Worm (Caenorhabditis elegans) whole organism, late embryonic: ENCODE data around the gene F35H8.1.

Source experiments
- C08G9.2 ChIP-seq: sonication (generic microtip); optimal IDR thresholded peaks from 2 replicates; lab custom pipeline; 2016; ENCODE audit warnings: mild to moderate bottlenecking, missing genetic modification characterization, moderate library complexity, missing compliant biosample characterization
- C38D4.7 ChIP-seq: fragments of 200-800 bp; sonication (Bioruptor generic); optimal IDR thresholded peaks from 2 replicates; lab custom pipeline; 2018; ENCODE audit warnings: mild to moderate bottlenecking, missing genetic modification characterization, moderate library complexity, missing compliant biosample characterization
- F13H6.1 ChIP-seq: sonication (generic microtip); optimal IDR thresholded peaks from 2 replicates; lab custom pipeline; 2016; ENCODE audit warnings: missing genetic modification characterization, missing compliant biosample characterization
- K02D7.2 ChIP-seq: sonication (generic microtip); optimal IDR thresholded peaks from 2 replicates; lab custom pipeline; 2017; ENCODE audit warnings: mild to moderate bottlenecking, missing genetic modification characterization, missing compliant biosample characterization
- T23F11.4 ChIP-seq: fragments of 200-800 bp; sonication (Bioruptor generic); optimal IDR thresholded peaks from 2 replicates; lab custom pipeline; 2018; ENCODE audit warnings: mild to moderate bottlenecking, missing genetic modification characterization, missing compliant biosample characterization
- ama-1 ChIP-seq: fragments of 150-350 bp; optimal IDR thresholded peaks from 2 replicates; lab custom pipeline; 2014
- ceh-14 ChIP-seq: sonication (generic microtip); optimal IDR thresholded peaks from 2 replicates; lab custom pipeline; 2016; ENCODE audit warnings: missing genotype, missing genetic modification characterization, missing compliant biosample characterization
- ceh-18 ChIP-seq: sonication (generic microtip); optimal IDR thresholded peaks from 2 replicates; lab custom pipeline; 2016; ENCODE audit warnings: missing genetic modification characterization, missing compliant biosample characterization
- ceh-19 ChIP-seq: fragments of 200-800 bp; sonication (Bioruptor generic); optimal IDR thresholded peaks from 2 replicates; lab custom pipeline; 2018; ENCODE audit warnings: mild to moderate bottlenecking, missing genetic modification characterization, missing compliant biosample characterization
- ceh-24 ChIP-seq: sonication (generic microtip); optimal IDR thresholded peaks from 2 replicates; lab custom pipeline; 2016; ENCODE audit warnings: mild to moderate bottlenecking, missing genetic modification characterization, missing compliant biosample characterization
- ceh-30 ChIP-seq: fragments of 150-350 bp; optimal IDR thresholded peaks from 2 replicates; lab custom pipeline; 2014; ENCODE audit warnings: missing biosample characterization, missing genetic modification characterization
- ceh-31 ChIP-seq: sonication (generic microtip); optimal IDR thresholded peaks from 2 replicates; lab custom pipeline; 2016; ENCODE audit warnings: missing genetic modification characterization, missing compliant biosample characterization
- ceh-34 ChIP-seq: sonication (generic microtip); optimal IDR thresholded peaks from 2 replicates; lab custom pipeline; 2016; ENCODE audit warnings: mild to moderate bottlenecking, missing genetic modification characterization, missing compliant biosample characterization
- ceh-45 ChIP-seq: fragments of 200-800 bp; sonication (Bioruptor generic); IDR thresholded peaks from 2 replicates; pipeline ENCODE4 v1.3.6; 2022; ENCODE audit warnings: missing genetic modification reagents, missing genetic modification characterization, missing compliant biosample characterization
- ceh-48 ChIP-seq: sonication (generic microtip); optimal IDR thresholded peaks from 2 replicates; lab custom pipeline; 2016; ENCODE audit warnings: missing genetic modification characterization, inconsistent platforms, missing compliant biosample characterization
- che-1 ChIP-seq: sonication (generic microtip); optimal IDR thresholded peaks from 2 replicates; lab custom pipeline; 2016; ENCODE audit warnings: mild to moderate bottlenecking, missing genetic modification characterization, missing compliant biosample characterization
- dve-1 ChIP-seq: sonication (generic microtip); optimal IDR thresholded peaks from 2 replicates; lab custom pipeline; 2017; ENCODE audit warnings: antibody characterized with exemption, mild to moderate bottlenecking, missing genetic modification characterization, missing compliant biosample characterization
- elt-2 ChIP-seq: sonication (generic microtip); optimal IDR thresholded peaks from 2 replicates; lab custom pipeline; 2016; ENCODE audit warnings: missing genetic modification reagents, missing genetic modification characterization, missing compliant biosample characterization
- elt-4 ChIP-seq: sonication (generic microtip); optimal IDR thresholded peaks from 2 replicates; lab custom pipeline; 2016; ENCODE audit warnings: missing genetic modification characterization, missing compliant biosample characterization
- eyg-1 ChIP-seq: sonication (generic microtip); optimal IDR thresholded peaks from 2 replicates; lab custom pipeline; 2016; ENCODE audit warnings: missing genotype, missing genetic modification characterization, missing compliant biosample characterization
- fkh-10 ChIP-seq: fragments of 150-350 bp; optimal IDR thresholded peaks from 2 replicates; lab custom pipeline; 2014; ENCODE audit warnings: missing biosample characterization, missing genetic modification reagents, missing genetic modification characterization
- fkh-6 ChIP-seq: sonication (generic microtip); optimal IDR thresholded peaks from 2 replicates; lab custom pipeline; 2016; ENCODE audit warnings: missing genetic modification characterization, missing compliant biosample characterization
- gmeb-2 ChIP-seq: sonication (generic microtip); optimal IDR thresholded peaks from 2 replicates; lab custom pipeline; 2016; ENCODE audit warnings: missing genetic modification characterization, inconsistent platforms, missing compliant biosample characterization
- hlh-13 ChIP-seq: fragments of 200-800 bp; sonication (Bioruptor generic); optimal IDR thresholded peaks from 2 replicates; lab custom pipeline; 2018; ENCODE audit warnings: mild to moderate bottlenecking, missing genetic modification characterization, missing compliant biosample characterization
- hlh-30 ChIP-seq: sonication (generic microtip); optimal IDR thresholded peaks from 2 replicates; lab custom pipeline; 2017; ENCODE audit warnings: antibody characterized with exemption, missing genetic modification characterization, missing compliant biosample characterization; ENCODE audit not compliant: insufficient read depth
- hlh-6 ChIP-seq: sonication (generic microtip); optimal IDR thresholded peaks from 2 replicates; lab custom pipeline; 2016; ENCODE audit warnings: missing genotype, missing genetic modification characterization, missing compliant biosample characterization
- lin-11 ChIP-seq: fragments of 200-800 bp; sonication (Bioruptor generic); optimal IDR thresholded peaks from 2 replicates; lab custom pipeline; 2018; ENCODE audit warnings: mild to moderate bottlenecking, missing genetic modification characterization, missing compliant biosample characterization
- madf-2 ChIP-seq: sonication (generic microtip); optimal IDR thresholded peaks from 2 replicates; lab custom pipeline; 2017; ENCODE audit warnings: missing genetic modification characterization, missing compliant biosample characterization
- mec-3 ChIP-seq: sonication (generic microtip); optimal IDR thresholded peaks from 2 replicates; lab custom pipeline; 2016; ENCODE audit warnings: borderline replicate concordance, missing genetic modification characterization, missing compliant biosample characterization
- nfya-1 ChIP-seq: sonication (generic microtip); optimal IDR thresholded peaks from 2 replicates; lab custom pipeline; 2017; ENCODE audit warnings: missing genetic modification characterization, mild to moderate bottlenecking, missing compliant biosample characterization, antibody characterized with exemption, moderate library complexity
- nhr-11 ChIP-seq: fragments of 150-350 bp; optimal IDR thresholded peaks from 2 replicates; lab custom pipeline; 2014; ENCODE audit warnings: missing biosample characterization, missing genetic modification characterization
- nhr-232 ChIP-seq: sonication (generic microtip); optimal IDR thresholded peaks from 2 replicates; lab custom pipeline; 2016; ENCODE audit warnings: missing genetic modification characterization, missing compliant biosample characterization
- npax-4 ChIP-seq: sonication (generic microtip); optimal IDR thresholded peaks from 2 replicates; lab custom pipeline; 2016; ENCODE audit warnings: missing genetic modification characterization, missing compliant biosample characterization
- odd-2 ChIP-seq: sonication (generic microtip); optimal IDR thresholded peaks from 2 replicates; lab custom pipeline; 2017; ENCODE audit warnings: antibody characterized with exemption, mild to moderate bottlenecking, missing genetic modification characterization, missing compliant biosample characterization
- pag-3 ChIP-seq: sonication (generic microtip); optimal IDR thresholded peaks from 2 replicates; lab custom pipeline; 2016; ENCODE audit warnings: missing compliant biosample characterization, missing genetic modification characterization, borderline replicate concordance
- pha-2 ChIP-seq: sonication (generic microtip); optimal IDR thresholded peaks from 2 replicates; lab custom pipeline; 2017; ENCODE audit warnings: mild to moderate bottlenecking, missing genetic modification characterization, missing compliant biosample characterization
- pqm-1 ChIP-seq: sonication (generic microtip); optimal IDR thresholded peaks from 2 replicates; lab custom pipeline; 2016; ENCODE audit warnings: missing genetic modification characterization, missing compliant biosample characterization
- pros-1 ChIP-seq: fragments of 150-350 bp; optimal IDR thresholded peaks from 2 replicates; lab custom pipeline; 2014; ENCODE audit warnings: missing biosample characterization, missing genetic modification reagents, missing genetic modification characterization
- ref-2 ChIP-seq: sonication (generic microtip); optimal IDR thresholded peaks from 2 replicates; lab custom pipeline; 2016; ENCODE audit warnings: missing genetic modification characterization, missing compliant biosample characterization
- rnt-1 ChIP-seq: sonication (generic microtip); optimal IDR thresholded peaks from 2 replicates; lab custom pipeline; 2016; ENCODE audit warnings: missing genetic modification characterization, missing compliant biosample characterization
- sdc-2 ChIP-seq: sonication (generic microtip); optimal IDR thresholded peaks from 2 replicates; lab custom pipeline; 2016; ENCODE audit warnings: missing genotype, missing genetic modification characterization, missing compliant biosample characterization
- sox-4 ChIP-seq: sonication (generic microtip); optimal IDR thresholded peaks from 2 replicates; lab custom pipeline; 2017; ENCODE audit warnings: mild to moderate bottlenecking, missing genetic modification characterization, inconsistent platforms, missing compliant biosample characterization
- syd-9 ChIP-seq: sonication (generic microtip); optimal IDR thresholded peaks from 2 replicates; lab custom pipeline; 2016; ENCODE audit warnings: mild to moderate bottlenecking, missing genetic modification characterization, moderate library complexity, missing compliant biosample characterization
- tbx-2 ChIP-seq: sonication (generic microtip); optimal IDR thresholded peaks from 2 replicates; lab custom pipeline; 2016; ENCODE audit warnings: missing genetic modification characterization, missing compliant biosample characterization
- ttx-3 ChIP-seq: sonication (generic microtip); optimal IDR thresholded peaks from 2 replicates; lab custom pipeline; 2016; ENCODE audit warnings: missing genetic modification reagents, missing genetic modification characterization, missing compliant biosample characterization
- unc-55 ChIP-seq: sonication (generic microtip); optimal IDR thresholded peaks from 2 replicates; lab custom pipeline; 2017; ENCODE audit warnings: missing biosample characterization, missing genetic modification reagents, missing genetic modification characterization
- zip-5 ChIP-seq: sonication (generic microtip); optimal IDR thresholded peaks from 2 replicates; lab custom pipeline; 2016; ENCODE audit warnings: missing genetic modification characterization, missing compliant biosample characterization
- ztf-16 ChIP-seq: sonication (generic microtip); optimal IDR thresholded peaks from 2 replicates; lab custom pipeline; 2017; ENCODE audit warnings: missing genetic modification characterization, missing compliant biosample characterization

F35H8.1 gene

DNA sequence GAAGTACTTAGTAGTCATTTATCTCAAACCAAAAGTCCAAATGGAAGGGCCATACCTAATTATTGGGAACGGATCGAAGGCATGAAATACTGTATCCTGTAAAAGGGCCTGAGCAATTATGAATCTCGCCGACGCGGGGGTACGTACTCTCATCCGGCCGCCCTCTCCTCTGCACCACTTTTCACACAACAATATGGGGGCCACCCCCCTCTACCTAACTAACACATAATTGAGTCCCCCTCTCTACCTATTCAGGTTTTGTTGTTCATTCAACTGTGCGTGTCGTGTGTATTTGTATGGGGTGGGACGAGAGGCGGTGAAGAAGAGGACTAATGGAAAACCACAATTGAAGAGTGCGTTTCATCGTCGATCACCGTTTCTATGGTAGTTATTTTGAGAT, 21.3 kb upstream of the F35H8.1 start (continued):
- TF ChIP-seq rnt-1 (tag; lab: Kevin White, UChicago) (no peak), pqm-1 (no peak), elt-2 (tag; lab: Kevin White, UChicago) (no peak)
- TF ChIP-seq, all 69 proteins: peak for 6

DNA sequence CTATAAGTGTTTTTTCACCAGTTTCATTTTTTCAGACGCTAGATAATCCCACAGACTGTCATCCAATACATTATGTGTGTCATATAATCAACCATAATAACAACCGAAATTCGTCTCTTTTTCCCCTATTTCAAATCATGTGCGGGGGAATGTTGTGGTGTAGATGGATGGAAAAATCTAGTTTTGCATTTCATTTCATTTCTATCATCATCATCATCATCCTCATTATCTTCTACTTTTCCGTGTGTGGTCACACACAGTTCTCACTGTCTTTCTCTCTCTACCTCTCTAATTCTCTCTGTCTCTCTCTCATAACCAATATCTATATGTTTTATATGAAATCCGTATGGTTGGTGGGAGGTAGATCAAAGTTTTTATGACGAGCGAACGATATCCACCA, 20.3 kb upstream of the F35H8.1 start:
- TF ChIP-seq nhr-232 (no peak), ttx-3 (tag; lab: Kevin White, UChicago) (no peak), ceh-30 (tag; lab: Kevin White, UChicago) (no peak), hlh-30 (no peak), ceh-14 (tag; lab: Kevin White, UChicago) (no peak), nfya-1 (tag; lab: Kevin White, UChicago) (peak; percentile 20), ceh-31 (peak; percentile 7), ztf-16 (tag; lab: Kevin White, UChicago) (no peak), nhr-11 (tag; lab: Kevin White, UChicago) (no peak), mec-3 (tag; lab: Kevin White, UChicago) (no peak), madf-2 (tag; lab: Kevin White, UChicago) (no peak), hlh-6 (tag; lab: Kevin White, UChicago) (no peak), ceh-34 (tag; lab: Kevin White, UChicago) (no peak), pag-3 (tag; lab: Kevin White, UChicago) (no peak), ceh-24 (tag; lab: Kevin White, UChicago) (no peak), rnt-1 (tag; lab: Kevin White, UChicago) (no peak), C38D4.7 (GFP tag; lab: Kevin White, UChicago) (no peak), pha-2 (tag; lab: Kevin White, UChicago) (no peak)

DNA sequence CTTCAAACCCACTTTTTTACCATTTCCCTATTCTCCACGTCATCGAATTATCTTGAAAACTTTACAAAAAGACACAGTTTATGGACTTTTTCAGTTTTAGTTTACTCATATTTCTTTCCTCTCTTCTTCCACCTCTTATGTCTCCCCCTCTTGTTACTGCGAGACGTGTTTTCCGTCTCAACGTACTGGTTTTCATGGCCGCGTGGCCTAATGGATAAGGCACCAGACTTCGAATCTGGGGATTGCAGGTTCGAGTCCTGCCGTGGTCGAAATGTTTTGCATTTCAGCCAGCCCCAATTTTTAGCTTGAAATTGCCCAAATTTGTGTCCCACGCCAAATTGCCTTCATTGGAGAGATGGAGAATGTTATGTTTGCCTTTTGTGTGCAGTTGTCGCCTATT, 13.0 kb upstream of the F35H8.1 start:
- TF ChIP-seq zip-5 (tag; lab: Kevin White, UChicago) (peak; percentile 65), ceh-45 (GFP tag; lab: Robert Waterston, UW) (peak; percentile 83), dve-1 (peak; percentile 83), K02D7.2 (tag; lab: Kevin White, UChicago) (peak; percentile 72), elt-4 (tag; lab: Kevin White, UChicago) (no peak), npax-4 (peak; percentile 79), ttx-3 (tag; lab: Kevin White, UChicago) (peak; percentile 89), syd-9 (tag; lab: Kevin White, UChicago) (peak; percentile 86), fkh-6 (tag; lab: Kevin White, UChicago) (peak; percentile 88), ceh-31 (peak; percentile 40), hlh-30 (peak; percentile 39), pqm-1 (no peak), ama-1 (no peak), C08G9.2 (tag; lab: Kevin White, UChicago) (peak; percentile 72), T23F11.4 (peak; percentile 80), ceh-19 (GFP tag; lab: Kevin White, UChicago) (peak; percentile 91), sox-4 (tag; lab: Kevin White, UChicago) (peak; percentile 89), pha-2 (tag; lab: Kevin White, UChicago) (peak; percentile 75), eyg-1 (peak; percentile 82), pros-1 (no peak), rnt-1 (tag; lab: Kevin White, UChicago) (peak; percentile 63), ref-2 (tag; lab: Kevin White, UChicago) (peak; percentile 85), lin-11 (peak; percentile 75), madf-2 (tag; lab: Kevin White, UChicago) (peak; percentile 76), tbx-2 (tag; lab: Kevin White, UChicago) (peak; percentile 67), hlh-13 (GFP tag; lab: Kevin White, UChicago) (peak; percentile 73), nfya-1 (tag; lab: Kevin White, UChicago) (peak; percentile 53), fkh-10 (GFP tag; lab: Kevin White, UChicago) (no peak), ceh-18 (peak; percentile 70), F13H6.1 (tag; lab: Kevin White, UChicago) (peak; percentile 68), unc-55 (no peak), mec-3 (tag; lab: Kevin White, UChicago) (peak; percentile 10), che-1 (tag; lab: Kevin White, UChicago) (peak; percentile 89), ztf-16 (tag; lab: Kevin White, UChicago) (peak; percentile 68), sdc-2 (tag; lab: Kevin White, UChicago) (peak; percentile 80), ceh-48 (tag; lab: Kevin White, UChicago) (peak; percentile 73), odd-2 (no peak), gmeb-2 (tag; lab: Kevin White, UChicago) (peak; percentile 81)
